Fruit fly (Drosophila melanogaster) whole organism, embryonic: ENCODE measurements around the gene CG43779.
A peak's percentile ranks its signal among the peaks of the same experiment; 100 is the strongest.

ENCODE experiments used
- Blimp-1 ChIP-seq: fragments of 200-800 bp; sonication (Bioruptor generic); optimal IDR thresholded peaks from 3 replicates; lab custom pipeline; 2018; ENCODE audit warnings: missing biosample characterization, missing genetic modification characterization, mild to moderate bottlenecking, moderate library complexity, missing genetic modification reagents
- C15 ChIP-seq: fragments of 200-800 bp; sonication (Bioruptor generic); IDR thresholded peaks from 3 replicates; pipeline ENCODE4 v1.3.6; 2022; ENCODE audit warnings: missing biosample characterization, missing genetic modification characterization
- CG10979 ChIP-seq: fragments of 200-800 bp; sonication (Bioruptor generic); optimal IDR thresholded peaks from 2 replicates; lab custom pipeline; 2018; ENCODE audit warnings: missing biosample characterization, mild to moderate bottlenecking, missing genetic modification characterization, moderate library complexity
- CG11504 ChIP-seq: fragments of 200-800 bp; sonication (Bioruptor generic); optimal IDR thresholded peaks from 3 replicates; lab custom pipeline; 2019; ENCODE audit warnings: missing biosample characterization, mild to moderate bottlenecking, missing genetic modification characterization, moderate library complexity
- CG12219 ChIP-seq: fragments of 200-800 bp; sonication (Bioruptor generic); optimal IDR thresholded peaks from 3 replicates; lab custom pipeline; 2018; ENCODE audit warnings: missing biosample characterization, mild to moderate bottlenecking, missing genetic modification characterization
- CG1233 ChIP-seq: fragments of 200-800 bp; sonication (Bioruptor generic); optimal IDR thresholded peaks from 4 replicates; lab custom pipeline; 2018; ENCODE audit warnings: missing biosample characterization, mild to moderate bottlenecking, missing genetic modification characterization
- CG2199 ChIP-seq: fragments of 200-800 bp; sonication (Bioruptor generic); IDR thresholded peaks from 3 replicates; pipeline ENCODE4 v1.3.6; 2022; ENCODE audit warnings: missing biosample characterization, missing genetic modification characterization
- CG34376 ChIP-seq: fragments of 200-800 bp; sonication (Bioruptor generic); optimal IDR thresholded peaks from 2 replicates; lab custom pipeline; 2018; ENCODE audit warnings: missing biosample characterization, mild to moderate bottlenecking, missing genetic modification characterization
- CG4617 ChIP-seq: fragments of 200-800 bp; sonication (Bioruptor generic); optimal IDR thresholded peaks from 3 replicates; lab custom pipeline; 2016; ENCODE audit warnings: missing biosample characterization, missing genetic modification characterization, borderline replicate concordance
- CG4820 ChIP-seq: fragments of 200-800 bp; sonication (Bioruptor generic); optimal IDR thresholded peaks from 3 replicates; lab custom pipeline; 2016; ENCODE audit warnings: missing biosample characterization, missing genetic modification characterization
- CG6854 ChIP-seq: fragments of 200-800 bp; sonication (Bioruptor generic); optimal IDR thresholded peaks from 3 replicates; lab custom pipeline; 2017; ENCODE audit warnings: missing biosample characterization, mild to moderate bottlenecking, missing genetic modification characterization
- Camta ChIP-seq: fragments of 200-800 bp; sonication (Bioruptor generic); optimal IDR thresholded peaks from 2 replicates; lab custom pipeline; 2016; ENCODE audit warnings: missing biosample characterization, missing genetic modification characterization
- Dfd ChIP-seq, 2 experiments: fragments of >200 bp; optimal IDR thresholded peaks; 2 replicates each; lab custom pipeline; 2017; ENCODE audit warnings: missing biosample characterization in 2 of 2, missing genetic modification characterization in 2 of 2
- Drgx ChIP-seq: fragments of 200-800 bp; sonication (Bioruptor generic); IDR thresholded peaks from 2 replicates; pipeline ENCODE4 v1.3.6; 2022; ENCODE audit warnings: missing biosample characterization, missing genetic modification characterization
- Ets65A ChIP-seq: fragments of 200-800 bp; sonication (Bioruptor generic); peaks from one replicate; lab custom pipeline; 2016; ENCODE audit warnings: missing biosample characterization, missing genetic modification characterization
- Fer2 ChIP-seq: fragments of 200-800 bp; sonication (Bioruptor generic); optimal IDR thresholded peaks from 2 replicates; lab custom pipeline; 2018; ENCODE audit warnings: missing biosample characterization, mild to moderate bottlenecking, missing genetic modification characterization, moderate library complexity
- GATAe ChIP-seq: fragments of 200-800 bp; sonication (Bioruptor generic); conservative IDR thresholded peaks from 2 replicates; pipeline ENCODE4 v1.3.6; 2022; ENCODE audit warnings: missing biosample characterization, missing genetic modification characterization
- H15 ChIP-seq: fragments of 200-800 bp; sonication (Bioruptor generic); IDR thresholded peaks from 3 replicates; pipeline ENCODE4 v1.3.6; 2022; ENCODE audit warnings: missing biosample characterization, missing genetic modification characterization
- Jarid2 ChIP-seq: fragments of 200-800 bp; sonication (Bioruptor generic); optimal IDR thresholded peaks from 3 replicates; lab custom pipeline; 2017; ENCODE audit warnings: mild to moderate bottlenecking, missing biosample characterization, missing genetic modification reagents, missing genetic modification characterization
- NfI ChIP-seq: fragments of 200-800 bp; sonication (Bioruptor generic); optimal IDR thresholded peaks from 3 replicates; lab custom pipeline; 2018; ENCODE audit warnings: missing biosample characterization, mild to moderate bottlenecking, missing genetic modification characterization, moderate library complexity
- Sin3A ChIP-seq: fragments of >200 bp; optimal IDR thresholded peaks from 2 replicates; lab custom pipeline; 2018
- Xrp1 ChIP-seq: fragments of 200-800 bp; sonication (Bioruptor generic); IDR thresholded peaks from 2 replicates; pipeline ENCODE4 v1.3.6; 2022; ENCODE audit warnings: missing biosample characterization, missing genetic modification characterization
- bsh ChIP-seq, 2 experiments: fragments of 200-800 bp; sonication (Bioruptor generic); optimal IDR thresholded peaks; 2 replicates each; lab custom pipeline; 2017 to 2018; ENCODE audit warnings: mild to moderate bottlenecking in 2 of 2, missing biosample characterization in 2 of 2, missing genetic modification characterization in 2 of 2, moderate library complexity in 1 of 2
- cg ChIP-seq: fragments of 200-800 bp; sonication (Bioruptor generic); optimal IDR thresholded peaks from 3 replicates; lab custom pipeline; 2019; ENCODE audit warnings: missing biosample characterization, mild to moderate bottlenecking, missing genetic modification characterization, moderate library complexity
- ems ChIP-seq: fragments of 200-800 bp; sonication (Bioruptor generic); optimal IDR thresholded peaks from 3 replicates; lab custom pipeline; 2016; ENCODE audit warnings: missing biosample characterization, missing genetic modification characterization
- ewg ChIP-seq: fragments of 200-800 bp; sonication (Bioruptor generic); optimal IDR thresholded peaks from 3 replicates; lab custom pipeline; 2017; ENCODE audit warnings: mild to moderate bottlenecking, missing biosample characterization, missing genetic modification reagents, missing genetic modification characterization
- fd64A ChIP-seq: fragments of 200-800 bp; sonication (Bioruptor generic); optimal IDR thresholded peaks from 3 replicates; lab custom pipeline; 2018; ENCODE audit warnings: missing biosample characterization, mild to moderate bottlenecking, missing genetic modification characterization
- ftz-f1 ChIP-seq: fragments of 200-800 bp; sonication (Bioruptor generic); optimal IDR thresholded peaks from 2 replicates; lab custom pipeline; 2016; ENCODE audit warnings: missing biosample characterization, missing genetic modification characterization
- gsb-n ChIP-seq: fragments of 200-800 bp; sonication (Bioruptor generic); optimal IDR thresholded peaks from 3 replicates; lab custom pipeline; 2018; ENCODE audit warnings: missing biosample characterization, mild to moderate bottlenecking, missing genetic modification characterization
- kay ChIP-seq: fragments of 200-800 bp; sonication (Bioruptor generic); optimal IDR thresholded peaks from 2 replicates; lab custom pipeline; 2016; ENCODE audit warnings: missing biosample characterization, missing genetic modification characterization
- lmd ChIP-seq: fragments of 200-800 bp; sonication (Bioruptor generic); IDR thresholded peaks from 2 replicates; pipeline ENCODE4 v1.3.6; 2022; ENCODE audit warnings: missing biosample characterization, missing genetic modification characterization
- lov ChIP-seq, 2 experiments: fragments of 200-800 bp in 1 of 2; fragments of >200 bp in 1 of 2; sonication (Bioruptor generic) in 1 of 2; IDR thresholded peaks in 1 of 2; optimal IDR thresholded peaks in 1 of 2; 2 replicates in 1 of 2; 3 replicates in 1 of 2; pipeline versions ENCODE4 v1.3.6 to Lab custom; 2017 to 2022; ENCODE audit warnings: missing biosample characterization in 1 of 2, missing genetic modification characterization in 1 of 2
- nmo ChIP-seq: fragments of 200-800 bp; sonication (Bioruptor generic); optimal IDR thresholded peaks from 2 replicates; lab custom pipeline; 2018; ENCODE audit warnings: missing biosample characterization, mild to moderate bottlenecking, missing genetic modification characterization, moderate library complexity
- nom ChIP-seq: fragments of 200-800 bp; sonication (Bioruptor generic); optimal IDR thresholded peaks from 2 replicates; lab custom pipeline; 2017; ENCODE audit warnings: missing biosample characterization, missing genetic modification characterization, mild to moderate bottlenecking, moderate library complexity, missing genetic modification reagents
- p53 ChIP-seq: fragments of 200-800 bp; sonication (Bioruptor generic); optimal IDR thresholded peaks from 2 replicates; lab custom pipeline; 2016; ENCODE audit warnings: missing biosample characterization, missing genetic modification characterization
- scrt ChIP-seq: fragments of 200-800 bp; sonication (Bioruptor generic); optimal IDR thresholded peaks from 2 replicates; lab custom pipeline; 2018; ENCODE audit warnings: missing biosample characterization, mild to moderate bottlenecking, missing genetic modification characterization, moderate library complexity
- sisA ChIP-seq: fragments of 200-800 bp; sonication (Bioruptor generic); IDR thresholded peaks from 2 replicates; pipeline ENCODE4 v1.3.6; 2022; ENCODE audit warnings: missing biosample characterization, missing genetic modification characterization
- sug ChIP-seq: fragments of 200-800 bp; optimal IDR thresholded peaks from 2 replicates; lab custom pipeline; 2019; ENCODE audit warnings: missing biosample characterization, mild to moderate bottlenecking, missing genetic modification characterization, moderate library complexity
- tin ChIP-seq: fragments of 200-800 bp; sonication (Bioruptor generic); optimal IDR thresholded peaks from 3 replicates; lab custom pipeline; 2016; ENCODE audit warnings: missing biosample characterization, missing genetic modification characterization

CG43779 gene

DNA sequence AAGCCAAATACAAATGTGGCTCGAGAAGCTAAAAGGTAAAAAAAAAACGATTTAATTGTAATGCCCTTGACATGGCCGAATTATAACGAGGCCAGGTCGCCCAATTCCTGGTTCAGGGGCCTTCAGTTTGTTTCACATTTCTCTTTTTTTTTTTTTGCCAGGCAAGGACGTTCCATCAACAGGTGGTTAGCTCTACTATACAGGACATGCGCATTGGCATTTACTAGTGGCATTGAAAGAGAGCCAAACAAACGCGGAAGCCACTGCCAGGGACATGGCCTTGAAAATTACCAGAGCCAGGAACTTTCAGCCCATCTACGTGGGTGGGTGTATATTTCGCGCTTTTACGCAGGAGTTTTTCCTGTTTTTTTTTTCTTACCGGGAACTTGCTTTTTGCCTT is 20.8 kb downstream of the CG43779 start:
- TF ChIP-seq Drgx = no peak
- TF ChIP-seq sisA (GFP tag; lab: Robert Waterston, UW) = no peak
- no peak for TF ChIP-seq NfI (GFP tag; lab: Kevin White, UChicago)
- no peak for TF ChIP-seq CG1233
- TF ChIP-seq C15 (GFP tag; lab: Robert Waterston, UW) = no peak
- TF ChIP-seq tin = no peak
- TF ChIP-seq Camta (GFP tag; lab: Kevin White, UChicago) = no peak
- no peak for TF ChIP-seq Jarid2 (GFP tag; lab: Kevin White, UChicago)
- no peak for TF ChIP-seq Sin3A (lab: Kevin White, UChicago)
- TF ChIP-seq scrt = peak; percentile 92
- TF ChIP-seq CG6854 = no peak
- no peak for TF ChIP-seq GATAe (GFP tag; lab: Robert Waterston, UW)
- no peak for TF ChIP-seq bsh (GFP tag; optimal IDR thresholded peaks at IDR 0.05; lab: Kevin White, UChicago)
- TF ChIP-seq Blimp-1 = no peak
- peak; percentile 56 for TF ChIP-seq Ets65A (GFP tag; lab: Kevin White, UChicago)
- no peak for TF ChIP-seq H15 (GFP tag; lab: Robert Waterston, UW)
- TF ChIP-seq cg = no peak
- no peak for TF ChIP-seq p53 (GFP tag; lab: Kevin White, UChicago)
- peak; percentile 34 for TF ChIP-seq ftz-f1 (GFP tag; lab: Kevin White, UChicago)
- peak; percentile 77 for TF ChIP-seq ewg (GFP tag; lab: Kevin White, UChicago)
- TF ChIP-seq sug (tag; lab: Kevin White, UChicago) = no peak
- TF ChIP-seq, all 482 proteins: peak for 4

DNA sequence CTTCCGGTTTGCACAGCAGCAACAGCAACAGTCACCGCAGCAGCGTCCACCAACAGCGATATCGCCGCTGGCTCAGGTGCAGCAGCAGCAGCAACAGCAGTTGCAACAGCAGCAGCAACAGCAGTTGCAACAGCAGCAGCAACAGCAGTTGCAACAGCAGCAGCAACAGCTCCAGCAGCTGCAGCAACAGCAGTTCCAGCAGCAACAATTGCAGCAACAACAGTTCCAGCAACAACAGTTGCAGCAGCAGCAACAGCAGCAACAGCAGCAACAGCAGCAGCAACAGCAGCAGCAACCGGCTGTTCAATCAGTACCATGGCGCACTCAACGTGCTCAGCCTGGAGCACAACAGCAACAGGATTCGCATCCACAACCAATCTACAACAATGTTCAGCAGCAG is 34.0 kb downstream of the CG43779 start:
- no peak for TF ChIP-seq fd64A (GFP tag; lab: Kevin White, UChicago)
- no peak for TF ChIP-seq ems
- no peak for TF ChIP-seq CG4820 (GFP tag; lab: Kevin White, UChicago)
- TF ChIP-seq Ets65A (GFP tag; lab: Kevin White, UChicago) = peak; percentile 0
- peak in 1 of 2 experiments; percentile 18 for TF ChIP-seq Dfd (GFP tag; optimal IDR thresholded peaks at IDR 0.05; lab: Kevin White, UChicago)
- no peak for TF ChIP-seq CG12219 (GFP tag; lab: Kevin White, UChicago)

DNA sequence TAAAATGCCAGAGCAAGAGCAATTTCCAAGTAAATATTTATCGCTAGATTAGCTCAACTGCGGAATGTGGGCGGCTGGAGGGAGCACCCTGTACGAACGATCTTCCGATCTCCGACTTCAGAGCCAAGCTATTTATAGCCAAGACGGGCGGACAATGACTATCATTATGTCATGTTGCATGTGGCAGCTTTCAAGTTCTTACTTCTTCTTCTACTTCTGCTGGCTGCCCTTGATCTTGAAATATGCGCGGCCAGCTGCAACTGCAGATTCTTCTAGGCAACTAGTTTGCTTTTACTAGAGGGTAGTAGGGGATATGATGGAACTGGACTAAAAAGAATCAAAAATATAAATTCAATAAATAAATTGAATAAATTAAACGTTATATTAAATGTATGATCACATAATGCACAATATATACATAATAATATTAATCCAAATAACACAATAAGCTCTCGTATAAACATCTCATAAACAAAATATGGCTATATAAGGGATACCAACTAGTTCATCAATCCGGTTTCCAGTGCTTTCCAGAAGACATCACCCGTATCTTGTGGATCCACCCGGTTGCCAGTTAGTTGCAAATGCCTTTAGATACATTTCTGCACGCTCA is 38.4 kb downstream of the CG43779 start:
- TF ChIP-seq gsb-n = no peak
- TF ChIP-seq Blimp-1 = peak; percentile 5
- TF ChIP-seq CG4820 (GFP tag; lab: Kevin White, UChicago) = no peak
- no peak for TF ChIP-seq CG34376
- TF ChIP-seq nom (GFP tag; lab: Kevin White, UChicago) = peak; percentile 41
- no peak for TF ChIP-seq CG4617
- peak; percentile 10 for TF ChIP-seq CG10979 (tag; lab: Kevin White, UChicago)
- TF ChIP-seq nmo = peak; percentile 12
- peak; percentile 3 for TF ChIP-seq CG11504
- TF ChIP-seq Xrp1 = peak; percentile 31; the same call in 1 of the 2 replicates
- no peak for TF ChIP-seq kay (GFP tag; lab: Kevin White, UChicago)
- 0 out of 3 replicates have a peak, but pooled peaks have one; percentile 15 for TF ChIP-seq CG2199 (GFP tag; lab: Robert Waterston, UW)
- no peak for TF ChIP-seq lov (optimal IDR thresholded peaks at IDR 0.05; lab: Kevin White, UChicago)
- no peak for TF ChIP-seq lov (GFP tag; IDR thresholded peaks at IDR 0.05; lab: Robert Waterston, UW)
- TF ChIP-seq lmd = 0 out of 2 replicates have a peak, but pooled peaks have one; percentile 15
- no peak for TF ChIP-seq Fer2 (tag; lab: Kevin White, UChicago)
- TF ChIP-seq, all 482 proteins: peak for 8
